Fruit fly (Drosophila melanogaster): ENCODE results near the gene Vha14-2.

dm6 chr3R:6149593-6149992 lies 27.2 kb downstream of the Vha14-2 start:
- TF ChIP-seq CG10631 (GFP tag; optimal IDR thresholded peaks at IDR 0.05) (no peak), CG15336 (GFP tag; IDR thresholded peaks at IDR 0.05) (no peak), Ets96B (tag; optimal IDR thresholded peaks at IDR 0.05) (no peak), pdm3 (GFP tag; optimal IDR thresholded peaks at IDR 0.05) (no peak), fkh (GFP tag; optimal IDR thresholded peaks at IDR 0.05) (no peak), Lpt (GFP tag; optimal IDR thresholded peaks at IDR 0.05) (no peak)
